Worm (Caenorhabditis elegans) whole organism, mixed stage, embryonic: ENCODE measurements around the gene Y75B12B.1.

Experiments
- drap-1 ChIP-seq: fragments of 200-800 bp; sonication (Bioruptor generic); optimal IDR thresholded peaks from 3 replicates; lab custom pipeline; 2018; ENCODE audit warnings: mild to moderate bottlenecking, missing genetic modification characterization, missing compliant biosample characterization
- elt-3 ChIP-seq: fragments of 150-350 bp; optimal IDR thresholded peaks from 2 replicates; lab custom pipeline; 2014; ENCODE audit warnings: missing biosample characterization, missing genetic modification characterization
- hlh-1 ChIP-seq: fragments of 150-350 bp; optimal IDR thresholded peaks from 2 replicates; lab custom pipeline; 2014; ENCODE audit warnings: missing biosample characterization, missing genetic modification reagents, missing genetic modification characterization
- mab-5 ChIP-seq: fragments of 150-350 bp; optimal IDR thresholded peaks from 2 replicates; lab custom pipeline; 2014; ENCODE audit warnings: missing biosample characterization, missing genetic modification characterization
- mep-1 ChIP-seq: fragments of 150-350 bp; optimal IDR thresholded peaks from 2 replicates; lab custom pipeline; 2017; ENCODE audit warnings: missing biosample characterization, missing genetic modification reagents, missing genetic modification characterization, inconsistent platforms
- nhr-12 ChIP-seq: fragments of 150-350 bp; optimal IDR thresholded peaks from 2 replicates; lab custom pipeline; 2014; ENCODE audit warnings: missing biosample characterization, missing genetic modification characterization
- nhr-28 ChIP-seq: fragments of 150-350 bp; optimal IDR thresholded peaks from 2 replicates; lab custom pipeline; 2014; ENCODE audit warnings: missing biosample characterization, missing genetic modification characterization
- unc-39 ChIP-seq: fragments of 150-350 bp; optimal IDR thresholded peaks from 2 replicates; lab custom pipeline; 2014; ENCODE audit warnings: missing biosample characterization, missing genetic modification characterization
- unc-62 ChIP-seq: fragments of 150-350 bp; optimal IDR thresholded peaks from 2 replicates; lab custom pipeline; 2014; ENCODE audit warnings: missing biosample characterization, missing genetic modification reagents, missing genetic modification characterization

ce11 chrV:15150176-15150575, 34.3 kb upstream of the Y75B12B.1 start:
- TF ChIP-seq mab-5, result no peak
- TF ChIP-seq elt-3 (tag; lab: Kevin White, UChicago), result no peak
- TF ChIP-seq mep-1 (tag; lab: Kevin White, UChicago), result no peak
- TF ChIP-seq nhr-12 (tag; lab: Kevin White, UChicago), result no peak
- no peak for TF ChIP-seq unc-62
- no peak for TF ChIP-seq unc-39 (tag; lab: Kevin White, UChicago)
- TF ChIP-seq hlh-1 (tag; lab: Kevin White, UChicago), result no peak
- no peak for TF ChIP-seq drap-1
- no peak for TF ChIP-seq nhr-28 (tag; lab: Kevin White, UChicago)
